Worm (Caenorhabditis elegans): Measurements from ENCODE around the gene C17F4.11.

DNA sequence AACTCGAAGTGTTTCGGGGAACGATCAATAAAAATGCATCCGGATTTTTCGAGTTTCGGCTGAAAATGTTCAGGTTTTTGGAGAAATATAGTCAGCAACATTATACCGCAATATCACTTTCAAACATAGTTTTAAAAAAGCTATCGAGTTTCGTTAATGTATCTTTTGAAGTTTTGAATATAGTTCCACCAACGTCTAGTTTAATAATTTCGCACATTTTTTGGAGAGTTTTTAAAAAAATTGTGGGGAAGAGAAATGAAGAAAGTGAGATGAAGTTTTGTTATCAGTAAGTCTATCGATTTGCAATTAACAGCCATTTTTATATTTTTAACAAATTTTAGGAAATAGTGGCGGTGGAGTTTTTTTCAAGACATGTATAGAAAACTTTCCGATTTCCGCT is 11.5 kb upstream of the C17F4.11 start, which contains the start of gene ZC239.17:
- TF ChIP-seq ets-7 (tag; optimal IDR thresholded peaks at IDR 0.05) (no peak), flt-1 (GFP tag; IDR thresholded peaks at IDR 0.05) (no peak), ama-1 (optimal IDR thresholded peaks at IDR 0.05) (no peak), ceh-13 (GFP tag; optimal IDR thresholded peaks at IDR 0.05) (no peak), B0310.2 (tag; optimal IDR thresholded peaks at IDR 0.05) (no peak), hnd-1 (tag; optimal IDR thresholded peaks at IDR 0.05) (no peak), tbx-37 (GFP tag; conservative IDR thresholded peaks at IDR 0.05) (no peak), pes-1 (GFP tag; IDR thresholded peaks at IDR 0.05) (no peak), scrt-1 (GFP tag; IDR thresholded peaks at IDR 0.05) (no peak), hmbx-1 (tag; optimal IDR thresholded peaks at IDR 0.05) (no peak), tra-4 (tag; optimal IDR thresholded peaks at IDR 0.05) (no peak), ceh-36 (tag; optimal IDR thresholded peaks at IDR 0.05) (no peak), tbx-11 (GFP tag; IDR thresholded peaks at IDR 0.05) (no peak), sea-1 (GFP tag; conservative IDR thresholded peaks at IDR 0.05) (no peak)
